Worm (Caenorhabditis elegans) whole organism, midembryonic: ENCODE data around the gene Y48B6A.13.

Experiments
- T22C8.4 ChIP-seq: fragments of 200-800 bp; sonication (Bioruptor generic); IDR thresholded peaks from 2 replicates; pipeline ENCODE4 v1.3.6; 2022; ENCODE audit warnings: missing genetic modification characterization, missing compliant biosample characterization
- cog-1 ChIP-seq: sonication (generic microtip); optimal IDR thresholded peaks from 2 replicates; lab custom pipeline; 2016; ENCODE audit warnings: missing genetic modification characterization, missing compliant biosample characterization
- flt-1 ChIP-seq: fragments of 200-800 bp; sonication (Bioruptor generic); IDR thresholded peaks from 2 replicates; pipeline ENCODE4 v1.3.6; 2022; ENCODE audit warnings: missing genetic modification characterization, missing compliant biosample characterization
- klf-2 ChIP-seq: fragments of 200-800 bp; sonication (Bioruptor generic); conservative IDR thresholded peaks from 2 replicates; pipeline ENCODE4 v1.3.6; 2022; ENCODE audit warnings: missing genetic modification reagents, missing genetic modification characterization, missing compliant biosample characterization
- med-1 ChIP-seq: sonication (generic microtip); optimal IDR thresholded peaks from 2 replicates; lab custom pipeline; 2017; ENCODE audit warnings: missing genetic modification characterization, mild to moderate bottlenecking, missing compliant biosample characterization, antibody characterized with exemption, missing genetic modification reagents; ENCODE audit not compliant: insufficient read depth
- ref-1 ChIP-seq: fragments of 200-800 bp; sonication (Bioruptor generic); conservative IDR thresholded peaks from 2 replicates; pipeline ENCODE4 v1.3.6; 2022; ENCODE audit warnings: missing genetic modification reagents, missing genetic modification characterization, missing compliant biosample characterization
- tab-1 ChIP-seq: fragments of 200-800 bp; sonication (Bioruptor generic); IDR thresholded peaks from 2 replicates; pipeline ENCODE4 v1.3.6; 2022; ENCODE audit warnings: missing genetic modification characterization, missing compliant biosample characterization
- ztf-23 ChIP-seq: fragments of 200-800 bp; sonication (Bioruptor generic); IDR thresholded peaks from 2 replicates; pipeline ENCODE4 v1.3.6; 2022; ENCODE audit warnings: missing genetic modification reagents, missing genetic modification characterization, missing compliant biosample characterization
- ztf-29 ChIP-seq: fragments of 200-800 bp; sonication (Bioruptor generic); IDR thresholded peaks from 2 replicates; pipeline ENCODE4 v1.3.6; 2022; ENCODE audit warnings: missing genetic modification reagents, missing genetic modification characterization, missing compliant biosample characterization

Y48B6A.13 gene

ce11 chrII:14234375-14235102 lies 8.5 kb upstream of the Y48B6A.13 start:
- TF ChIP-seq T22C8.4 (GFP tag; lab: Robert Waterston, UW), result no peak
- no peak for TF ChIP-seq ref-1 (GFP tag; lab: Robert Waterston, UW)
- TF ChIP-seq flt-1 (GFP tag; lab: Robert Waterston, UW), result no peak
- no peak for TF ChIP-seq klf-2 (GFP tag; lab: Robert Waterston, UW)
- TF ChIP-seq ztf-23, result no peak
- no peak for TF ChIP-seq ztf-29
- no peak for TF ChIP-seq cog-1 (tag; lab: Kevin White, UChicago)
- TF ChIP-seq med-1, result no peak
- no peak for TF ChIP-seq tab-1 (GFP tag; lab: Robert Waterston, UW)

DNA sequence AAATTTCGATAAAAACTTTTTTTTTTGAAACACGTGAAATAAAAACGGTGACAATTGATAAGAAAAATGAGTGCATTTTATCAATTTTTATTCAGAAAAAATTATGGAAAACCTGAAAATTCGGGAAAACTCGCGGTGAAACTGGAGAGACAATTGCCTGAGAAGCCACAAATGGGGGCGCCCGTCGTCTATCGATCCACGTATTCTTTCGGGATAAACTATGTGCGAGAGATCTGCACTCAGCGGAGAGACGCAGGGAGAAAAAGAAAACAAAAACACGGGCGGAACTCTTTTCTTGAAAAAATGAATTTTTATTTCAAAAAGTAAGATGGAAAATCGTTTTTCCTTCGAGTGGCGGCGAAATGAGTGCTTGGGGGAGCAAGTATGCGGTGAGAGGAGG lies 7.8 kb upstream of the Y48B6A.13 start, which contains the start of gene men-1:
TSS of gene men-1 (minus strand) at position 242 of the 400 bp plus-strand sequence.
- TF ChIP-seq ztf-29, result no peak
- TF ChIP-seq klf-2 (GFP tag; lab: Robert Waterston, UW), result no peak
- no peak for TF ChIP-seq med-1
- no peak for TF ChIP-seq tab-1 (GFP tag; lab: Robert Waterston, UW)
- no peak for TF ChIP-seq cog-1 (tag; lab: Kevin White, UChicago)

- no peak for TF ChIP-seq flt-1 (GFP tag; lab: Robert Waterston, UW)
- TF ChIP-seq ref-1 (GFP tag; lab: Robert Waterston, UW), result no peak
- TF ChIP-seq klf-2 (GFP tag; lab: Robert Waterston, UW), result no peak
- TF ChIP-seq T22C8.4 (GFP tag; lab: Robert Waterston, UW), result no peak
- no peak for TF ChIP-seq cog-1 (tag; lab: Kevin White, UChicago)
- TF ChIP-seq ztf-23, result no peak
- no peak for TF ChIP-seq ztf-29
Measured at ce11 chrII:14230938-14231337, 4.9 kb upstream of the Y48B6A.13 start.

DNA sequence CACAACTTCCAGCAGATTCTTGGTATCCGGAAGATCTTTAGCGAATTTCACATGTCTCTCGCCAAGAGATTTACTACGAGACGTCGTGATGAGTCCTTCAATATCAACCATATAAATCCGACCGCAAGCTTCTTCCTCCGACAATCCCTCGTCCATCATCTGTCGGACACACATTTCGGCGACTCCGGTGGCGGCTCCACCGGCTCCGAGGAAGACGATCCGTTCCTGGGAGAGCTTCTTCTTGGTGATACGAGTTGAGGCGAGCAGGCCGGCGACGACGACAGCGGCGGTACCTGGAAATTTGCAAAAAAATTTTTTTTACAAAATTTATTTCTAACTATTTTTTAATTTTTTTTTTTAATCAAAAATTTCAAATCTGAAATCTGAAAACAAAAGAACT lies 4.0 kb upstream of the Y48B6A.13 start:
- TF ChIP-seq klf-2 (GFP tag; lab: Robert Waterston, UW) (no peak), med-1 (no peak), ztf-29 (no peak), cog-1 (tag; lab: Kevin White, UChicago) (no peak)

DNA sequence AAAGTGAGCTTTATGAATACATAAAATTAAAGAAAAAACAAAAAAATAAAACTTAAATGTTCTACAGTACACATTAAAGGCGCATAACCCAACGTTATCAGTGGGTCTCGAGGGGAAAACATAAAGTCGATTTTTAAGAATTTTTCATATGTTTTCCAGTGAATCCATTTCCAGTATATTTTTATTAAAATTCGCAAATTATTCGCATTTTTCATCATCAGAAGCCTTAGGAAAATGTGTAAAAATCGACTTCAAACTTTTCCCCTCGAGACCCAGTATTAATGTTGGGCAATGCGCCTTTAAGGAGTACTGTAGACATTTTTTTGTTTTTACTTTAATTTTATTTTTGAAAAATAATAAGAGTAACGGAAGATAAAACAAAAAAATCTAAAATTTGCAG lies 7.9 kb downstream of the Y48B6A.13 start:
- TF ChIP-seq ztf-23, result no peak
- no peak for TF ChIP-seq ref-1 (GFP tag; lab: Robert Waterston, UW)
- TF ChIP-seq cog-1 (tag; lab: Kevin White, UChicago), result no peak

ce11 chrII:14214109-14214508 lies 12.0 kb downstream of the Y48B6A.13 start, which contains the start of gene Y48B6A.10:
Y48B6A.10 (plus strand) TSS chrII:14214409.
- TF ChIP-seq ztf-23 (no peak), tab-1 (GFP tag; lab: Robert Waterston, UW) (no peak), T22C8.4 (GFP tag; lab: Robert Waterston, UW) (no peak), med-1 (no peak), ztf-29 (no peak), cog-1 (tag; lab: Kevin White, UChicago) (no peak), ref-1 (GFP tag; lab: Robert Waterston, UW) (no peak), klf-2 (GFP tag; lab: Robert Waterston, UW) (no peak)

DNA sequence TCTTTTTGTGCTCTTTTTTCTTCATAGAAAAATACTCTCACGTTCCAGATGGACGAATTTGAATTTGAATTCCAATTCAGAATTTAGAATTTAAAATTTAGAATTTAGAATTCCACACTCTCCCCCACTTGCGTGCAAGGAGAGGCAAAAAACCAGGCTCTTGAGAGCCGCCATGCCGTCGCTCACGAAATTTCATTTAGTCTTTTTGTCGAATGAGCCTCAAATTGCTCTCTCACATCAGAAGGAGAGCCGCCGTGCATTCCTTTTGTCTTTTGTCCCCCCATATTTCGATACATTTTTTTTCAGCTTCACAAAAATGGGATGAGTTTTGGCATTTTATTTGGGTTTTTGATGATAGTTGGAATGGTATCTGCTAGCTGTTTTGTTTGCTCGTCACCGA lies 15.0 kb downstream of the Y48B6A.13 start, which contains the start of gene hot-7:
TSS of gene hot-7 (plus strand) at position 301 of the 400 bp plus-strand sequence.
- TF ChIP-seq ztf-23 (no peak), ref-1 (GFP tag; lab: Robert Waterston, UW) (no peak), med-1 (no peak), T22C8.4 (GFP tag; lab: Robert Waterston, UW) (no peak), klf-2 (GFP tag; lab: Robert Waterston, UW) (no peak)

ce11 chrII:14206211-14206610 lies 19.9 kb downstream of the Y48B6A.13 start:
- TF ChIP-seq ref-1 (GFP tag; lab: Robert Waterston, UW) (no peak), flt-1 (GFP tag; lab: Robert Waterston, UW) (0 out of 2 replicates have a peak, but pooled peaks have one; percentile 43)

DNA sequence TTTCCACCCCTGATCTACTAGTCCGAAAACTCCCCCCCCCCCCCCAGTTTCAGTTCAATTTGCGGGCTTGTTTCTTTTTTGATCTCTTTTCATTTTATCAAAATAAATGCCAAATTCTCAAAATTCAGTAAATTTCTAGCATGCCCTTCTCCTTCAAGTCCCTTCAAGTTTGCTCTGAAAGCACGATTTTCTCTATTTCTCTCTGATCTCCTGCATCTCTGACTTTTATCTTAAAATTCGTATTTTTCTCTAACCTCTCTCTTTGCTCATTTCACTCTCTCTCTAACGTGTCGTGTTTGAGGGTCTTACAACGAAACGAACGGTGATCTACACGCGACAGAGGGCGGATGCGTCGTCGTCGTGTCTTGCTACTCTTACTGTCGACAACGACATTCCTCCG lies 20.7 kb downstream of the Y48B6A.13 start, which contains the start of gene ace-3:
TSS of gene ace-3 (plus strand) at position 301 of the 400 bp plus-strand sequence.
- TF ChIP-seq T22C8.4 (GFP tag; lab: Robert Waterston, UW), result no peak
- TF ChIP-seq klf-2 (GFP tag; lab: Robert Waterston, UW), result no peak
- no peak for TF ChIP-seq ztf-23
- no peak for TF ChIP-seq ztf-29
- TF ChIP-seq flt-1 (GFP tag; lab: Robert Waterston, UW), result no peak
- no peak for TF ChIP-seq ref-1 (GFP tag; lab: Robert Waterston, UW)
- no peak for TF ChIP-seq cog-1 (tag; lab: Kevin White, UChicago)
- no peak for TF ChIP-seq med-1
- TF ChIP-seq tab-1 (GFP tag; lab: Robert Waterston, UW), result no peak

- TF ChIP-seq klf-2 (GFP tag; lab: Robert Waterston, UW) (no peak), tab-1 (GFP tag; lab: Robert Waterston, UW) (no peak), ztf-23 (no peak), ztf-29 (no peak), cog-1 (tag; lab: Kevin White, UChicago) (no peak), T22C8.4 (GFP tag; lab: Robert Waterston, UW) (no peak), med-1 (no peak), flt-1 (GFP tag; lab: Robert Waterston, UW) (no peak), ref-1 (GFP tag; lab: Robert Waterston, UW) (no peak)
Measured at ce11 chrII:14197499-14198096, 28.5 kb downstream of the Y48B6A.13 start, which contains the start of gene ace-4. ace-4 (plus strand) TSS chrII:14198046.
